Worm (Caenorhabditis elegans): ENCODE results near the gene T14G12.12.

Gene T14G12.12

ce11 chrX:3768717-3769116, 10.4 kb upstream of the T14G12.12 start, which contains the start of gene F47B7.5:
F47B7.5 (minus strand) TSS chrX:3768817.
- TF ChIP-seq aly-2 (tag; optimal IDR thresholded peaks at IDR 0.05), result no peak
- TF ChIP-seq ceh-82 (tag; optimal IDR thresholded peaks at IDR 0.05), result no peak
- no peak for TF ChIP-seq zag-1 (tag; optimal IDR thresholded peaks at IDR 0.05)
- no peak for TF ChIP-seq unc-55 (GFP tag; optimal IDR thresholded peaks at IDR 0.05)
- no peak for TF ChIP-seq lin-13 (GFP tag; optimal IDR thresholded peaks at IDR 0.05)
- TF ChIP-seq alr-1 (tag; optimal IDR thresholded peaks at IDR 0.05), result no peak
- TF ChIP-seq C34F6.9 (tag; optimal IDR thresholded peaks at IDR 0.05), result no peak
- TF ChIP-seq ztf-4 (tag; optimal IDR thresholded peaks at IDR 0.05), result no peak
- no peak for TF ChIP-seq fos-1 (tag; optimal IDR thresholded peaks at IDR 0.05)

ce11 chrX:3766552-3766951, 8.3 kb upstream of the T14G12.12 start, which contains the start of gene F47B7.4:
F47B7.4 (minus strand) TSS chrX:3766652.
- no peak for TF ChIP-seq fos-1 (tag; optimal IDR thresholded peaks at IDR 0.05)
- no peak for TF ChIP-seq skn-1 (tag; optimal IDR thresholded peaks at IDR 0.05)
- no peak for TF ChIP-seq sem-4 (tag; optimal IDR thresholded peaks at IDR 0.05)
- no peak for TF ChIP-seq unc-62 (GFP tag; optimal IDR thresholded peaks at IDR 0.05)
- no peak for TF ChIP-seq nhr-25 (tag; optimal IDR thresholded peaks at IDR 0.05)
- TF ChIP-seq Y55F3AM.14 (GFP tag; optimal IDR thresholded peaks at IDR 0.05), result no peak
- TF ChIP-seq crh-2 (tag; optimal IDR thresholded peaks at IDR 0.05), result no peak
- TF ChIP-seq peb-1 (tag; optimal IDR thresholded peaks at IDR 0.05), result no peak
- no peak for TF ChIP-seq nhr-77 (tag; optimal IDR thresholded peaks at IDR 0.05)
- TF ChIP-seq sma-9 (GFP tag; optimal IDR thresholded peaks at IDR 0.05), result no peak
- TF ChIP-seq sma-9 (tag; optimal IDR thresholded peaks at IDR 0.05), result no peak
- no peak for TF ChIP-seq unc-39 (tag; optimal IDR thresholded peaks at IDR 0.05)
- TF ChIP-seq sma-3 (GFP tag; optimal IDR thresholded peaks at IDR 0.05), result no peak
- TF ChIP-seq nhr-12 (tag; optimal IDR thresholded peaks at IDR 0.05), result no peak
- no peak for TF ChIP-seq gmeb-1 (tag; optimal IDR thresholded peaks at IDR 0.05)
- TF ChIP-seq ztf-4 (tag; optimal IDR thresholded peaks at IDR 0.05), result no peak

ce11 chrX:3764295-3764694, 6.0 kb upstream of the T14G12.12 start, which contains the start of gene F47B7.3:
F47B7.3 (minus strand) TSS chrX:3764395.
- TF ChIP-seq egl-27 (tag; optimal IDR thresholded peaks at IDR 0.05), result no peak

DNA sequence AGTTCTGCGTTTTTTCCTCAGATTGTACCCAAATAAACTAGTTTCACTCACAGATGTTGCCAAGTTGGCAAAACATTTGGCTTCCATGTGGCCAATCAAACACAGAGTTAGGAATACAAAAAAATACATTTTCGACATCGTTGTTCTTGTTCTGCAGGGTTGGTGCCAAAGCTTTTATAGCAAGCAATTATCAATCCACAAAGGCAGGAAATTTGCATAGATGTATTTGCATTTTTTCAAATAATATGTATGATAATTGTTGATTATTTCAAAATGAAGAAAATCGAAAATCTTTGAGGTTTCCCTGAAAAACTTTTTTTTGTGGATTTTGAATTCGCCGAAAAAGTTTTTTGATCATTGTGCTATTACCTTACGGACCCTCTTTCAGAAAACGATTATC, 4.1 kb upstream of the T14G12.12 start, which contains the start of gene T14G12.11:
Gene T14G12.11, minus strand, starts transcription at position 138 of the 400 bp plus-strand sequence.
- TF ChIP-seq ceh-16 (tag; optimal IDR thresholded peaks at IDR 0.05), result no peak
- no peak for TF ChIP-seq sem-4 (tag; optimal IDR thresholded peaks at IDR 0.05)
- no peak for TF ChIP-seq fos-1 (tag; optimal IDR thresholded peaks at IDR 0.05)
- no peak for TF ChIP-seq peb-1 (tag; optimal IDR thresholded peaks at IDR 0.05)
- TF ChIP-seq sma-3 (GFP tag; optimal IDR thresholded peaks at IDR 0.05), result no peak
- TF ChIP-seq unc-62 (GFP tag; optimal IDR thresholded peaks at IDR 0.05), result no peak
- TF ChIP-seq dmd-4 (tag; optimal IDR thresholded peaks at IDR 0.05), result no peak
- no peak for TF ChIP-seq lsy-2 (tag; optimal IDR thresholded peaks at IDR 0.05)
- no peak for TF ChIP-seq ztf-1 (GFP tag; conservative IDR thresholded peaks at IDR 0.05)
- no peak for TF ChIP-seq nhr-237 (tag; optimal IDR thresholded peaks at IDR 0.05)
- TF ChIP-seq ztf-11 (tag; optimal IDR thresholded peaks at IDR 0.05), result no peak
- no peak for TF ChIP-seq lin-39 (tag; optimal IDR thresholded peaks at IDR 0.05)
- TF ChIP-seq nhr-77 (tag; optimal IDR thresholded peaks at IDR 0.05), result no peak
- no peak for TF ChIP-seq snpc-4 (tag; optimal IDR thresholded peaks at IDR 0.05)
- TF ChIP-seq mbf-1 (tag; optimal IDR thresholded peaks at IDR 0.05), result no peak
- no peak for TF ChIP-seq sma-9 (GFP tag; optimal IDR thresholded peaks at IDR 0.05)
- no peak for TF ChIP-seq sma-9 (tag; optimal IDR thresholded peaks at IDR 0.05)
- no peak for TF ChIP-seq nhr-11 (tag; optimal IDR thresholded peaks at IDR 0.05)

DNA sequence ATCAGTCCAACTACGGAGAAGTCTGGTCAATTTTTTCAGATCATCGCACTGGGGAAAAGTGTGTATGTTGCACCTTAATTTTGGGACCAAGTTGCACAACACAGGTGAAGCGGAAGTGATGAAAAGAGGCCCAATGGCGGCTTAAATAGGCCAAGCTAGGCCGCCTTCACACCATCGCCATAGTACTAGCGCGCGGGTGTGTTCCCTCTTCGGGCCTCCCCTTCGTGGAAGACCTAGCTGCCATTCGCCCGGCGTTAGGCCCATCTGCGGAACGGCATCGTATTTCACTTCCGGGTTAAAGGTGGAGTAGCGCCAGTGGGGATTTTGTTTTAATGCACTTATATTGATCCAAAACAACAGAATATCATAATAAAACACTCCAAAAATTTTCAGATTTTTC, 1.5 kb upstream of the T14G12.12 start:
- TF ChIP-seq dmd-4 (tag; optimal IDR thresholded peaks at IDR 0.05) (no peak), ztf-1 (GFP tag; conservative IDR thresholded peaks at IDR 0.05) (no peak), lin-11 (tag; optimal IDR thresholded peaks at IDR 0.05) (no peak), sma-3 (GFP tag; optimal IDR thresholded peaks at IDR 0.05) (no peak), nhr-77 (tag; optimal IDR thresholded peaks at IDR 0.05) (no peak), ceh-82 (tag; optimal IDR thresholded peaks at IDR 0.05) (no peak)

Data from whole organism, L2 larva.